Worm (Caenorhabditis elegans) whole organism, late embryonic: ENCODE results near the gene epg-7.

Experiments
- ceh-6 ChIP-seq: fragments of 200-800 bp; sonication (Bioruptor generic); optimal IDR thresholded peaks from 2 replicates; lab custom pipeline; 2018; ENCODE audit warnings: mild to moderate bottlenecking, missing genetic modification characterization, missing compliant biosample characterization
- mec-3 ChIP-seq: sonication (generic microtip); optimal IDR thresholded peaks from 2 replicates; lab custom pipeline; 2016; ENCODE audit warnings: borderline replicate concordance, missing genetic modification characterization, missing compliant biosample characterization
- nhr-11 ChIP-seq: fragments of 150-350 bp; optimal IDR thresholded peaks from 2 replicates; lab custom pipeline; 2014; ENCODE audit warnings: missing biosample characterization, missing genetic modification characterization
- pha-4 ChIP-seq: fragments of 150-350 bp; optimal IDR thresholded peaks from 2 replicates; lab custom pipeline; 2018; ENCODE audit warnings: missing biosample characterization, missing genetic modification reagents, missing genetic modification characterization

DNA sequence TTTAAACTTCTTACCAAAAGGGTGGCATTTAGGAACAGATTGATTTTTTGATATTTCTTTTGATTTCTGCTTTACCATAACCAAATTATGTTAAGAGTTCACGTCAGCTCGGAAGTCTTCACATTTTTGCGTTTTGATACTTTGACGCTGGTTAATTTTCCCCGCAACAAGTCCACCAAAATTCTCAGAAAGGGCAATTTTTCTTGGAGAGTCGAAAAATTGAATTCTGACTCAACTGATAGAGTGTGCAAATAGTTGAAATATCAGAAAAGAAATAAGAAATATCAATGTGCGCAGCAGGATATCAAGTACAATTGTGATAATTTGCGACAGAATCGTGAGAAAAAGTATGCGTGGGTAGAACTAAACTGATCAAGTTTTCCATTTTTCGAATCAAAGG lies 35.3 kb downstream of the epg-7 start:
- TF ChIP-seq mec-3 (tag; lab: Kevin White, UChicago) = no peak
- no peak for TF ChIP-seq ceh-6 (GFP tag; lab: Kevin White, UChicago)
- no peak for TF ChIP-seq pha-4
- TF ChIP-seq nhr-11 (tag; lab: Kevin White, UChicago) = no peak
